Worm (Caenorhabditis elegans) whole organism, L4 larva: Measurements from ENCODE around the gene F47B8.2.

ENCODE experiments used
- F49E8.2 ChIP-seq: sonication (generic microtip); optimal IDR thresholded peaks from 2 replicates; lab custom pipeline; 2016; ENCODE audit warnings: missing compliant biosample characterization, mild to moderate bottlenecking, missing genetic modification characterization, borderline replicate concordance
- aha-1 ChIP-seq: fragments of 150-350 bp; peaks from one replicate; lab custom pipeline; 2014; ENCODE audit warnings: missing biosample characterization, missing genetic modification characterization
- daf-12 ChIP-seq: fragments of 150-350 bp; optimal IDR thresholded peaks from 2 replicates; lab custom pipeline; 2014; ENCODE audit warnings: missing biosample characterization, missing genetic modification reagents, missing genetic modification characterization
- fos-1 ChIP-seq: fragments of 150-350 bp; optimal IDR thresholded peaks from 2 replicates; lab custom pipeline; 2014; ENCODE audit warnings: missing biosample characterization, missing genetic modification characterization
- gei-8 ChIP-seq: fragments of 200-800 bp; sonication (Bioruptor generic); optimal IDR thresholded peaks from 2 replicates; lab custom pipeline; 2018; ENCODE audit warnings: mild to moderate bottlenecking, missing genetic modification characterization, missing compliant biosample characterization
- hlh-30 ChIP-seq: sonication (generic microtip); optimal IDR thresholded peaks from 2 replicates; lab custom pipeline; 2017; ENCODE audit warnings: antibody characterized with exemption, mild to moderate bottlenecking, missing genetic modification characterization, missing compliant biosample characterization; ENCODE audit not compliant: insufficient read depth
- lir-3 ChIP-seq: sonication (generic microtip); optimal IDR thresholded peaks from 2 replicates; lab custom pipeline; 2016; ENCODE audit warnings: mild to moderate bottlenecking, missing genetic modification characterization, missing compliant biosample characterization
- lsy-2 ChIP-seq, 2 experiments: fragments of 150-350 bp in 1 of 2; sonication (generic microtip) in 1 of 2; optimal IDR thresholded peaks; 2 replicates each; lab custom pipeline; 2014 to 2017; ENCODE audit warnings: missing biosample characterization in 2 of 2, missing genetic modification characterization in 2 of 2
- skn-1 ChIP-seq: fragments of 150-350 bp; optimal IDR thresholded peaks from 2 replicates; lab custom pipeline; 2014; ENCODE audit warnings: missing biosample characterization, missing genetic modification characterization
- snpc-4 ChIP-seq: fragments of 150-350 bp; optimal IDR thresholded peaks from 2 replicates; lab custom pipeline; 2014; ENCODE audit warnings: missing biosample characterization, missing genetic modification characterization
- unc-130 ChIP-seq: sonication (generic microtip); optimal IDR thresholded peaks from 2 replicates; lab custom pipeline; 2016; ENCODE audit warnings: missing genetic modification reagents, missing genetic modification characterization, missing compliant biosample characterization
- zag-1 ChIP-seq: fragments of 150-350 bp; optimal IDR thresholded peaks from 2 replicates; lab custom pipeline; 2014; ENCODE audit warnings: missing biosample characterization, missing genetic modification characterization

DNA sequence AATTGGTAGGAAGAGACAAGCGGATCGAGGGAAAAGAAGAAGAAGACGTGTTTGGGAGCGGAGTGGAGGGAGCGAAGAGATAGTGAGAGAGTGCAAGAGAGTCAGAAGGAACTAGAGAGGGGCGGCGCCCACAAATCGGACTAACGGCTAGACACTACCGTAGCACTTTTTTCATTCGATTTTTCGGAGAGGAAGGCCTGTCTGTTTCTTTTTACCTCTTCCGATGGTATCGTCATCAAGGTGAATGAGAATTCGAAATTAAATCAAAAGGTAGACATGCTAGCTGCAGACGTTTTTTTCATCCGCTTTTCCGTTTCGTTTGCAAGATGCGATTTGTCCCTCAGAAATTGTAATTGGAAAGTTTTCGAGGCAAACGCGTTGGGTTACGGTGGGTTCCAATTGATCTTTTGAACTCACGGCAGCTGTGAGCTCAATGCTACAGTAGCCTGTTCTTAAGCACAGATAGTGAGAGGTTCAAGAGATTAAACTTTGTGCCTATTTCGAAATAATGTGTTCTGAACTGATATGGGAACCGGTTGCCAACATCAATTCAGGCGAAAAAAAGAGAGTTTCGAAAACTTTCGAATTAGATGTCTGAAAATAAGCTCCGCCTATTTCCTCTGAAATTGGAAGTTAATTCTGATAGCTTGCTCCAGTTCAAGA is 48.3 kb upstream of the F47B8.2 start:
- TF ChIP-seq hlh-30 (tag; lab: Kevin White, UChicago): peak; percentile 17
- no peak for TF ChIP-seq zag-1 (tag; lab: Kevin White, UChicago)
- TF ChIP-seq skn-1: no peak
- no peak for TF ChIP-seq fos-1
- peak; percentile 98 for TF ChIP-seq aha-1 (tag; lab: Kevin White, UChicago)
- TF ChIP-seq snpc-4 (tag; lab: Kevin White, UChicago): no peak
- no peak for TF ChIP-seq gei-8 (GFP tag; lab: Kevin White, UChicago)
- no peak for TF ChIP-seq daf-12 (tag; lab: Kevin White, UChicago)
- no peak for TF ChIP-seq F49E8.2 (tag; lab: Kevin White, UChicago)
- no peak for TF ChIP-seq unc-130 (GFP tag; lab: Kevin White, UChicago)
- no peak for TF ChIP-seq lir-3
- peak; percentile 51 to 88 for TF ChIP-seq lsy-2 (tag; optimal IDR thresholded peaks at IDR 0.05; lab: Kevin White, UChicago)
